Worm (Caenorhabditis elegans) whole organism, young adult: ENCODE measurements around the gene nlp-50.

Source experiments
- bed-2 ChIP-seq: fragments of 200-800 bp; sonication (Bioruptor generic); IDR thresholded peaks from 2 replicates; pipeline ENCODE4 v1.3.6; 2022; ENCODE audit warnings: missing genetic modification reagents, missing genetic modification characterization, missing compliant biosample characterization
- dpff-1 ChIP-seq: sonication (generic microtip); optimal IDR thresholded peaks from 2 replicates; lab custom pipeline; 2017; ENCODE audit warnings: mild to moderate bottlenecking, missing genetic modification characterization, missing compliant biosample characterization
- dpl-1 ChIP-seq: fragments of 150-350 bp; optimal IDR thresholded peaks from 2 replicates; lab custom pipeline; 2014; ENCODE audit warnings: missing biosample characterization, missing genetic modification reagents, missing genetic modification characterization
- let-526 ChIP-seq: fragments of 200-800 bp; sonication (Bioruptor generic); IDR thresholded peaks from 2 replicates; pipeline ENCODE4 v1.3.6; 2022; ENCODE audit warnings: missing genetic modification reagents, missing genetic modification characterization, missing compliant biosample characterization
- lsy-27 ChIP-seq: sonication (generic microtip); optimal IDR thresholded peaks from 2 replicates; lab custom pipeline; 2017; ENCODE audit warnings: missing genetic modification characterization, mild to moderate bottlenecking, missing compliant biosample characterization, antibody characterized with exemption, missing genotype, borderline replicate concordance; ENCODE audit not compliant: insufficient read depth
- mxl-1 ChIP-seq: sonication (generic microtip); optimal IDR thresholded peaks from 2 replicates; lab custom pipeline; 2016; ENCODE audit warnings: missing genetic modification characterization, missing compliant biosample characterization
- nfya-2 ChIP-seq: fragments of 200-800 bp; sonication (Bioruptor generic); IDR thresholded peaks from 2 replicates; pipeline ENCODE4 v1.3.6; 2022; ENCODE audit warnings: missing genetic modification reagents, missing genetic modification characterization, missing compliant biosample characterization
- repo-1 ChIP-seq: sonication (generic microtip); optimal IDR thresholded peaks from 2 replicates; lab custom pipeline; 2017; ENCODE audit warnings: mild to moderate bottlenecking, missing genetic modification characterization, missing compliant biosample characterization
- zfh-2 ChIP-seq: fragments of 200-800 bp; sonication (Bioruptor generic); conservative IDR thresholded peaks from 2 replicates; pipeline ENCODE4 v1.3.6; 2022; ENCODE audit warnings: missing genetic modification reagents, missing genetic modification characterization, missing compliant biosample characterization

ce11 chrII:6752850-6753249 is 12.0 kb upstream of the nlp-50 start, which contains the start of gene F41G3.21:
- TF ChIP-seq bed-2 (GFP tag; lab: Robert Waterston, UW) (no peak), nfya-2 (GFP tag; lab: Robert Waterston, UW) (no peak), let-526 (GFP tag; lab: Robert Waterston, UW) (no peak), dpff-1 (no peak), repo-1 (tag; lab: Kevin White, UChicago) (no peak), lsy-27 (no peak), zfh-2 (GFP tag; lab: Robert Waterston, UW) (no peak), mxl-1 (tag; lab: Kevin White, UChicago) (no peak), dpl-1 (GFP tag; lab: Kevin White, UChicago) (no peak)
